Worm (Caenorhabditis elegans): ENCODE measurements around the gene pho-10.

DNA sequence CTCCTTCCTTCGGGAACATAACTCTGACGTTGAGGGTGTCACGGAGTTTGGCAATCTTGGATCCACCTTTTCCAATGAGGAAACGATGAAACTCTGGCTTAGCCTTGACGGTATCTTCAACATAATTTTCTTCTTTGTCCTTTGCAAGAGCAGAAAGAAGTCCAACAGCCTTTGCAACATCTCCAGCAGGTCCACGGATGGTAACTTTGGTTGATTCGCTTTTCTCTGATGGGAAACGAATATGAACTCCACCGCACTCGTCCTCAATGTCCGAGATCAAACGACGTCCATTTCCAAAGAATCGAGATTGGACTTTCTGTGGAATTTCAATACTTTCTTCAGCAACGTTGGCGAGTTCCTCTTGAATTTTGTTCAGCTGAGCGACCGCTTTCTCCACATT is 31.8 kb downstream of the pho-10 start:
- TF ChIP-seq tab-1 (GFP tag; IDR thresholded peaks at IDR 0.05) (no peak), ref-1 (GFP tag; conservative IDR thresholded peaks at IDR 0.05) (no peak), cog-1 (tag; optimal IDR thresholded peaks at IDR 0.05) (no peak), flt-1 (GFP tag; IDR thresholded peaks at IDR 0.05) (no peak), med-1 (GFP tag; optimal IDR thresholded peaks at IDR 0.05; ENCODE audit: insufficient read depth) (no peak), ztf-23 (GFP tag; IDR thresholded peaks at IDR 0.05) (no peak), klf-2 (GFP tag; conservative IDR thresholded peaks at IDR 0.05) (no peak), ztf-29 (GFP tag; IDR thresholded peaks at IDR 0.05) (no peak), T22C8.4 (GFP tag; IDR thresholded peaks at IDR 0.05) (no peak)
